Worm (Caenorhabditis elegans) whole organism, L1 larva: ENCODE measurements around the gene gdi-1.
A peak's percentile ranks its signal among the peaks of the same experiment; 100 is the strongest.

Experiments
- C16A3.4 ChIP-seq: fragments of 150-350 bp; optimal IDR thresholded peaks from 2 replicates; lab custom pipeline; 2014; ENCODE audit warnings: missing biosample characterization, missing genetic modification characterization
- alr-1 ChIP-seq: fragments of 200-800 bp; sonication (Bioruptor generic); optimal IDR thresholded peaks from 2 replicates; lab custom pipeline; 2018; ENCODE audit warnings: borderline replicate concordance, mild to moderate bottlenecking, missing genetic modification characterization, missing compliant biosample characterization
- aly-2 ChIP-seq: fragments of 150-350 bp; optimal IDR thresholded peaks from 2 replicates; lab custom pipeline; 2014; ENCODE audit warnings: missing biosample characterization, missing genetic modification characterization
- ama-1 ChIP-seq: fragments of 150-350 bp; optimal IDR thresholded peaks from 2 replicates; lab custom pipeline; 2014
- ceh-63 ChIP-seq: fragments of 200-800 bp; sonication (Bioruptor generic); optimal IDR thresholded peaks from 2 replicates; lab custom pipeline; 2018; ENCODE audit warnings: mild to moderate bottlenecking, missing genetic modification characterization, missing compliant biosample characterization
- ceh-8 ChIP-seq: fragments of 200-800 bp; sonication (Bioruptor generic); optimal IDR thresholded peaks from 2 replicates; lab custom pipeline; 2018; ENCODE audit warnings: mild to moderate bottlenecking, missing genetic modification characterization, moderate library complexity, missing compliant biosample characterization
- ceh-82 ChIP-seq, 3 experiments: fragments of 150-350 bp in 1 of 3; sonication (generic microtip) in 2 of 3; optimal IDR thresholded peaks; 2 replicates each; lab custom pipeline; 2014 to 2017; ENCODE audit warnings: missing biosample characterization in 3 of 3, missing genetic modification characterization in 3 of 3
- ceh-90 ChIP-seq: sonication (generic microtip); optimal IDR thresholded peaks from 2 replicates; lab custom pipeline; 2016; ENCODE audit warnings: missing genetic modification characterization, missing compliant biosample characterization
- ces-1 ChIP-seq: fragments of 150-350 bp; optimal IDR thresholded peaks from 2 replicates; lab custom pipeline; 2014; ENCODE audit warnings: missing biosample characterization, missing genetic modification reagents, missing genetic modification characterization
- dpl-1 ChIP-seq, 3 experiments: fragments of 150-350 bp in 2 of 3; sonication (generic microtip) in 1 of 3; optimal IDR thresholded peaks; 2 replicates each; lab custom pipeline; 2014 to 2017; ENCODE audit warnings: missing biosample characterization in 3 of 3, missing genetic modification characterization in 3 of 3, missing genetic modification reagents in 3 of 3
- efl-1 ChIP-seq, 4 experiments: fragments of 150-350 bp; optimal IDR thresholded peaks in 3 of 4; peaks in 1 of 4; 1 replicate in 1 of 4; 2 replicates in 3 of 4; lab custom pipeline; 2014; ENCODE audit warnings: missing biosample characterization in 2 of 4, missing genetic modification characterization in 2 of 4, missing genetic modification reagents in 2 of 4
- egl-13 ChIP-seq: sonication (generic microtip); optimal IDR thresholded peaks from 2 replicates; lab custom pipeline; 2016; ENCODE audit warnings: missing genotype, missing genetic modification reagents, missing genetic modification characterization, missing compliant biosample characterization
- elt-2 ChIP-seq: sonication (generic microtip); optimal IDR thresholded peaks from 2 replicates; lab custom pipeline; 2016; ENCODE audit warnings: missing genetic modification characterization, mild to moderate bottlenecking, inconsistent platforms, missing compliant biosample characterization, missing genetic modification reagents
- elt-3 ChIP-seq, 6 experiments: fragments of 150-350 bp in 1 of 6; sonication (generic microtip); optimal IDR thresholded peaks; 2 replicates each; lab custom pipeline; 2017 to 2018; ENCODE audit warnings: missing biosample characterization in 6 of 6, missing genetic modification characterization in 6 of 6, inconsistent platforms in 1 of 6
- ets-5 ChIP-seq: fragments of 200-800 bp; sonication (Bioruptor generic); IDR thresholded peaks from 2 replicates; pipeline ENCODE4 v1.3.6; 2022; ENCODE audit warnings: missing genetic modification characterization, missing compliant biosample characterization
- fkh-10 ChIP-seq: sonication (generic microtip); optimal IDR thresholded peaks from 2 replicates; lab custom pipeline; 2017; ENCODE audit warnings: missing biosample characterization, missing genetic modification reagents, missing genetic modification characterization
- fos-1 ChIP-seq: fragments of 150-350 bp; optimal IDR thresholded peaks from 2 replicates; lab custom pipeline; 2014; ENCODE audit warnings: missing biosample characterization, missing genetic modification characterization
- hlh-4 ChIP-seq: sonication (generic microtip); optimal IDR thresholded peaks from 2 replicates; lab custom pipeline; 2016; ENCODE audit warnings: mild to moderate bottlenecking, missing genetic modification characterization, missing compliant biosample characterization
- isw-1 ChIP-seq: fragments of 200-800 bp; sonication (Bioruptor generic); IDR thresholded peaks from 2 replicates; pipeline ENCODE4 v1.3.6; 2022; ENCODE audit warnings: missing genetic modification characterization, missing compliant biosample characterization
- lin-13 ChIP-seq: fragments of 150-350 bp; optimal IDR thresholded peaks from 2 replicates; lab custom pipeline; 2014; ENCODE audit warnings: missing biosample characterization, missing genetic modification reagents, missing genetic modification characterization
- lin-14 ChIP-seq: fragments of 200-800 bp; sonication (Bioruptor generic); optimal IDR thresholded peaks from 2 replicates; lab custom pipeline; 2018; ENCODE audit warnings: mild to moderate bottlenecking, missing genetic modification characterization, moderate library complexity, missing compliant biosample characterization
- lin-15B ChIP-seq: fragments of 150-350 bp; sonication (generic microtip); optimal IDR thresholded peaks from 3 replicates; lab custom pipeline; 2014; ENCODE audit warnings: missing biosample characterization, missing genetic modification characterization
- lir-3 ChIP-seq: sonication (generic microtip); optimal IDR thresholded peaks from 2 replicates; lab custom pipeline; 2016; ENCODE audit warnings: mild to moderate bottlenecking, missing genetic modification characterization, moderate library complexity, missing compliant biosample characterization; ENCODE audit not compliant: poor library complexity
- mdl-1 ChIP-seq, 2 experiments: fragments of 150-350 bp; optimal IDR thresholded peaks; 2 replicates each; lab custom pipeline; 2014 to 2017; ENCODE audit warnings: missing biosample characterization in 2 of 2, missing genetic modification characterization in 2 of 2, inconsistent platforms in 1 of 2
- mef-2 ChIP-seq: fragments of 150-350 bp; optimal IDR thresholded peaks from 2 replicates; lab custom pipeline; 2014; ENCODE audit warnings: missing biosample characterization, missing genetic modification characterization
- mep-1 ChIP-seq: fragments of 150-350 bp; optimal IDR thresholded peaks from 2 replicates; lab custom pipeline; 2014; ENCODE audit warnings: missing biosample characterization, missing genetic modification characterization
- nhr-20 ChIP-seq: sonication (generic microtip); optimal IDR thresholded peaks from 2 replicates; lab custom pipeline; 2016; ENCODE audit warnings: mild to moderate bottlenecking, missing genetic modification characterization, missing compliant biosample characterization
- nhr-47 ChIP-seq: sonication (generic microtip); optimal IDR thresholded peaks from 2 replicates; lab custom pipeline; 2016; ENCODE audit warnings: mild to moderate bottlenecking, missing genetic modification characterization, moderate library complexity, missing compliant biosample characterization
- nhr-71 ChIP-seq: sonication (generic microtip); optimal IDR thresholded peaks from 2 replicates; lab custom pipeline; 2016; ENCODE audit warnings: mild to moderate bottlenecking, missing genetic modification characterization, moderate library complexity, missing compliant biosample characterization
- nhr-85 ChIP-seq: sonication (generic microtip); peaks from one replicate; lab custom pipeline; 2016; ENCODE audit warnings: missing genetic modification characterization, inconsistent platforms, missing compliant biosample characterization
- nhr-90 ChIP-seq: sonication (generic microtip); optimal IDR thresholded peaks from 2 replicates; lab custom pipeline; 2016; ENCODE audit warnings: mild to moderate bottlenecking, missing genetic modification characterization, missing compliant biosample characterization; ENCODE audit not compliant: poor library complexity
- pag-3 ChIP-seq: sonication (generic microtip); optimal IDR thresholded peaks from 2 replicates; lab custom pipeline; 2017; ENCODE audit warnings: missing genetic modification characterization, mild to moderate bottlenecking, missing compliant biosample characterization, antibody characterized with exemption, borderline replicate concordance; ENCODE audit not compliant: insufficient read depth
- pax-3 ChIP-seq: fragments of 200-800 bp; sonication (Bioruptor generic); optimal IDR thresholded peaks from 2 replicates; lab custom pipeline; 2018; ENCODE audit warnings: mild to moderate bottlenecking, missing genetic modification characterization, moderate library complexity, missing compliant biosample characterization
- pqm-1 ChIP-seq: sonication (generic microtip); optimal IDR thresholded peaks from 3 replicates; lab custom pipeline; 2017; ENCODE audit warnings: missing biosample characterization, missing genetic modification characterization
- rnt-1 ChIP-seq: sonication (generic microtip); optimal IDR thresholded peaks from 2 replicates; lab custom pipeline; 2016; ENCODE audit warnings: mild to moderate bottlenecking, missing genetic modification characterization, moderate library complexity, missing compliant biosample characterization
- skn-1 ChIP-seq: fragments of 150-350 bp; optimal IDR thresholded peaks from 2 replicates; lab custom pipeline; 2014; ENCODE audit warnings: missing biosample characterization, missing genetic modification characterization
- snu-23 ChIP-seq: sonication (generic microtip); optimal IDR thresholded peaks from 2 replicates; lab custom pipeline; 2016; ENCODE audit warnings: missing genetic modification characterization, missing compliant biosample characterization
- sup-37 ChIP-seq: fragments of 200-800 bp; sonication (Bioruptor generic); optimal IDR thresholded peaks from 2 replicates; lab custom pipeline; 2018; ENCODE audit warnings: mild to moderate bottlenecking, missing genetic modification characterization, missing compliant biosample characterization
- tbx-2 ChIP-seq: sonication (generic microtip); optimal IDR thresholded peaks from 2 replicates; lab custom pipeline; 2016; ENCODE audit warnings: missing genetic modification characterization, missing compliant biosample characterization
- tlp-1 ChIP-seq: fragments of 150-350 bp; optimal IDR thresholded peaks from 2 replicates; lab custom pipeline; 2014; ENCODE audit warnings: missing biosample characterization, missing genetic modification characterization
- unc-130 ChIP-seq: fragments of 150-350 bp; optimal IDR thresholded peaks from 2 replicates; lab custom pipeline; 2017; ENCODE audit warnings: missing biosample characterization, missing genetic modification characterization, inconsistent platforms
- unc-62 ChIP-seq: fragments of 150-350 bp; optimal IDR thresholded peaks from 2 replicates; lab custom pipeline; 2014; ENCODE audit warnings: missing biosample characterization, missing genetic modification reagents, missing genetic modification characterization
- vab-15 ChIP-seq: sonication (generic microtip); optimal IDR thresholded peaks from 2 replicates; lab custom pipeline; 2017; ENCODE audit warnings: missing genotype, mild to moderate bottlenecking, missing genetic modification characterization, missing compliant biosample characterization

gdi-1 gene

DNA sequence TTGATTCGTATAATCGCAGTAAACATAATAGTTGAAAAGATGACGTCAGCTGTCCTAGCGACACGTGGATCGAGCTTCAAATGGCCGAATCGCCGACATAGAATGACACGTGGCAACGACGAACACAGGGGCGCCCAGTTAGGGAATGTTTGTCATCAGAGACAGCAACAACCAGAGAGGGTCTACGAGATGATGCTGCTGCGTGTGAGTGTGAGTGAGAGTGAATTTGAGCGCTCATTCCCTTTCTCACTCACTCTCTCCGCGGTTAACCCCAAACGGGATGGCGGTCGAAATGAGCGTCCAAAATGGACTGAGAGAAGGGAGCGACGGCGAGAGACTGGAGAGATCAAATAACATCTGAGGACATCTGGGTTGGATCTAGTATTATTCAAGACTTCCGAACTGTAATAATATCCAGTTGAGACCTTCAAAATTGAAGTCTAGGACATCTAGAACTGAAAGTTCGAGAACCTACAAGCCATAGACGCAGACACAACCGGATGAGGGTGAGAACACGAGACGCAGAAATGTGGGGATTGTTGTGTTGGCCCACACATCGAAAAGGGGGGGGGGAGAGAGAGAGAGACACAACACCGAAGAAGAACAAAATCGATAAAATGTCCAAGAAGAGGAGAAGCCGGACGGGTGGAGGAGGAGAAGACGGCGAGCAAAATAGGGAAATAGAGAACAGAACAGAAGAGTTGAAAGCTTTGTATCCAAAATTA, 1.4 kb upstream of the gdi-1 start (continued):
- TF ChIP-seq alr-1 (tag; lab: Kevin White, UChicago): no peak
- TF ChIP-seq fkh-10 (GFP tag; lab: Kevin White, UChicago): peak; percentile 54
- TF ChIP-seq nhr-85 (tag; lab: Kevin White, UChicago): peak; percentile 10
- no peak for TF ChIP-seq aly-2 (tag; lab: Kevin White, UChicago)
- TF ChIP-seq nhr-20: peak; percentile 46
- peak; percentile 14 for TF ChIP-seq rnt-1 (tag; lab: Kevin White, UChicago)
- peak; percentile 50 to 69 (median 54) for TF ChIP-seq ceh-82 (tag; optimal IDR thresholded peaks at IDR 0.05; lab: Kevin White, UChicago)
- TF ChIP-seq isw-1 (GFP tag; lab: Robert Waterston, UW): no peak
- TF ChIP-seq lin-13 (GFP tag; lab: Kevin White, UChicago): peak; percentile 51
- peak; percentile 56 for TF ChIP-seq tbx-2 (tag; lab: Kevin White, UChicago)
- TF ChIP-seq C16A3.4 (tag; lab: Kevin White, UChicago): peak; percentile 53
- TF ChIP-seq mep-1 (tag; lab: Kevin White, UChicago): peak; percentile 65
- TF ChIP-seq lin-14 (GFP tag; lab: Kevin White, UChicago): peak; percentile 86
- TF ChIP-seq efl-1 (optimal IDR thresholded peaks at IDR 0.05; lab: Kevin White, UChicago): peak; percentile 48 to 57
- peak in 1 of 2 experiments; percentile 81 for TF ChIP-seq efl-1 (GFP tag; optimal IDR thresholded peaks at IDR 0.05 in 1 of 2; lab: Kevin White, UChicago)
- TF ChIP-seq egl-13 (tag; lab: Kevin White, UChicago): peak; percentile 25
- TF ChIP-seq nhr-90 (tag; lab: Kevin White, UChicago): peak; percentile 23
- TF ChIP-seq elt-3 (tag; optimal IDR thresholded peaks at IDR 0.05; lab: Kevin White, UChicago): peak in 1 of 6 experiments; percentile 63
- peak; percentile 65 for TF ChIP-seq nhr-47
- TF ChIP-seq dpl-1 (GFP tag; optimal IDR thresholded peaks at IDR 0.05; lab: Kevin White, UChicago): peak in 1 of 3 experiments; percentile 32
- TF ChIP-seq ceh-8: no peak
- peak; percentile 37 for TF ChIP-seq skn-1 (tag; lab: Kevin White, UChicago)

DNA sequence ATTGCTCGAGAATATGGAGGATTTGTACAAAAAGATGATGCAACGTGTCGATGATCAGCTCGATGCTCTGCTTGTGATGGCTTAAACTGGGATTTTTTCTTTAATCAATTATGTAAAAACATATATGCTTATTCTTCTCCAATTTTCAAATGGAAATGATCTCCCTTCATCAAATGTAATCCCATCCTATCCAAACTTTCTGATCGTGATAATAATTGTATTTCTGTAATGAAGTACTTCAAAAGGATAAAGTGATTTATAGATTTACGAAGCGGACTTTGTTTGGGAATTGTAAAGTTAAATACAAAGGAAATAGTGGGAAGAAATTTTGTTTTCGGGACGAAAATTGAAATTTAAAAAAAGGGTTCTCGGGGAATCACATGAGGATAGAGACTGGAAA, 2.1 kb downstream of the gdi-1 start:
- TF ChIP-seq alr-1 (tag; lab: Kevin White, UChicago) (no peak), lin-14 (GFP tag; lab: Kevin White, UChicago) (no peak), skn-1 (tag; lab: Kevin White, UChicago) (no peak), ceh-82 (tag; optimal IDR thresholded peaks at IDR 0.05; lab: Kevin White, UChicago) (no peak), pqm-1 (tag; lab: Kevin White, UChicago) (no peak), elt-2 (tag; lab: Kevin White, UChicago) (no peak), ces-1 (GFP tag; lab: Kevin White, UChicago) (no peak), ama-1 (lab: Kevin White, UChicago) (no peak), fkh-10 (GFP tag; lab: Kevin White, UChicago) (no peak), fos-1 (no peak), tlp-1 (no peak), pag-3 (tag; lab: Kevin White, UChicago) (no peak), aly-2 (tag; lab: Kevin White, UChicago) (peak; percentile 5), nhr-85 (tag; lab: Kevin White, UChicago) (peak; percentile 55), elt-3 (tag; optimal IDR thresholded peaks at IDR 0.05; lab: Kevin White, UChicago) (no peak), sup-37 (GFP tag; lab: Kevin White, UChicago) (no peak), lin-15B (no peak)

DNA sequence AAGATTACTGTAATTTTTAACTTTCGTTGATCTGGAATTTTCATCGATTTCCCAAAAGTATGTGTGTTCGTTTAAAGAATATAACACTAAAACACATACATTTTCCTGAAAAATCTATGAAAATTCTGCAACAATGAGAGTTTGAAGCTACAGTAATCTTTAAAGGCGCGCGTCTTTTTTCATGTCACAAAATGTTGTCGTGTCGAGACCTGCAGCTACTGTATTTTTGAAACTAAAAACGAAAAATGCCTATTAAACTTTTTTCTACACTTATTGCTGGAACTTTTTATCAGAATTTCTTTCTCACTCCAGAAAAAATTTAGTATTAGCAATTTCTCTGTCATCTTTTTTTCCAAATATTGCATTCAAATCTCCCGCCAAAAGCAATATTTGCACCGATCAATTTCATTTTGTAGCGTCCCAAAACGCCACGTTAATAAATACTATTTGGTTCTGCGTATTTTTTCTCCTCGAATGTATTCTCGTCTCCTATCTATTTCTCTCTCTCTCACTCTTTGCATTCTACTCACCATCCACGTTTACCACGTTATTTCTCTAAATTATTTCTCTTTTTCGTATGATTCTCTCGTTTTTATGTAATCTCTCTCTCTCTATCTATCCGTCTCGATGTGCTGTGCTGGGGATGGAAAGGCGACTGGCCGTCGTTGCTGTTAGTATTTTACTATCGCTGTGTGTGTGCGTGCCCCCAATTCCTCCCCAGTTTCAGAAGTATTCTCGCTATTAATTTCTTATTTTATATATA, 6.1 kb downstream of the gdi-1 start, which contains the start of gene melo-1:
Gene melo-1 (plus strand): TSS at position 658 of the 763 bp plus-strand sequence.
- TF ChIP-seq nhr-90 (tag; lab: Kevin White, UChicago): peak; percentile 26
- no peak for TF ChIP-seq ama-1 (lab: Kevin White, UChicago)
- no peak for TF ChIP-seq ets-5
- peak in 1 of 2 experiments; percentile 37 for TF ChIP-seq mdl-1 (tag; optimal IDR thresholded peaks at IDR 0.05; lab: Kevin White, UChicago)
- TF ChIP-seq snu-23 (GFP tag; lab: Kevin White, UChicago): peak; percentile 81
- TF ChIP-seq ceh-63 (GFP tag; lab: Kevin White, UChicago): no peak
- no peak for TF ChIP-seq ceh-90 (tag; lab: Kevin White, UChicago)
- no peak for TF ChIP-seq pax-3 (tag; lab: Kevin White, UChicago)
- no peak for TF ChIP-seq unc-62 (GFP tag; lab: Kevin White, UChicago)
- no peak for TF ChIP-seq fkh-10 (GFP tag; lab: Kevin White, UChicago)
- peak; percentile 33 for TF ChIP-seq elt-2 (tag; lab: Kevin White, UChicago)
- TF ChIP-seq nhr-71 (tag; lab: Kevin White, UChicago): peak; percentile 74
- peak; percentile 30 for TF ChIP-seq rnt-1 (tag; lab: Kevin White, UChicago)
- TF ChIP-seq nhr-47: peak; percentile 65
- peak; percentile 46 for TF ChIP-seq lir-3 (tag; lab: Kevin White, UChicago)
- TF ChIP-seq mep-1 (tag; lab: Kevin White, UChicago): peak; percentile 81
- TF ChIP-seq hlh-4 (tag; lab: Kevin White, UChicago): no peak
- no peak for TF ChIP-seq vab-15 (tag; lab: Kevin White, UChicago)
- TF ChIP-seq mef-2 (tag; lab: Kevin White, UChicago): peak; percentile 17
- TF ChIP-seq unc-130 (tag; lab: Kevin White, UChicago): no peak
